Fruit fly (Drosophila melanogaster) whole organism, embryonic: ENCODE measurements around the gene Rrp5.

ENCODE experiments used
- Adf1 ChIP-seq: fragments of 200-800 bp; sonication (Bioruptor generic); IDR thresholded peaks from 2 replicates; pipeline ENCODE4 v1.3.6; 2022; ENCODE audit warnings: missing biosample characterization, missing genetic modification characterization
- Atf3 ChIP-seq: fragments of 200-800 bp; sonication (Bioruptor generic); optimal IDR thresholded peaks from 3 replicates; lab custom pipeline; 2016; ENCODE audit warnings: missing biosample characterization, missing genetic modification characterization
- Atf6 ChIP-seq: fragments of 200-800 bp; sonication (Bioruptor generic); IDR thresholded peaks from 2 replicates; pipeline ENCODE4 v1.3.6; 2022; ENCODE audit warnings: missing biosample characterization, missing genetic modification characterization
- CG10147 ChIP-seq: fragments of 200-800 bp; sonication (Bioruptor generic); optimal IDR thresholded peaks from 2 replicates; lab custom pipeline; 2019; ENCODE audit warnings: missing biosample characterization, mild to moderate bottlenecking, missing genetic modification characterization, moderate library complexity
- CG10431 ChIP-seq: fragments of 200-800 bp; sonication (Bioruptor generic); optimal IDR thresholded peaks from 3 replicates; lab custom pipeline; 2018; ENCODE audit warnings: missing biosample characterization, mild to moderate bottlenecking, missing genetic modification characterization
- CG10565 ChIP-seq: fragments of 200-800 bp; sonication (Bioruptor generic); optimal IDR thresholded peaks from 3 replicates; lab custom pipeline; 2016; ENCODE audit warnings: missing biosample characterization, mild to moderate bottlenecking, missing genetic modification characterization
- CG11456 ChIP-seq: fragments of 200-800 bp; sonication (Bioruptor generic); IDR thresholded peaks from 3 replicates; pipeline ENCODE4 v1.3.6; 2022; ENCODE audit warnings: missing biosample characterization, missing genetic modification characterization
- CG13123 ChIP-seq: fragments of 200-800 bp; sonication (Bioruptor generic); optimal IDR thresholded peaks from 2 replicates; lab custom pipeline; 2016; ENCODE audit warnings: missing biosample characterization, missing genetic modification characterization
- CG15601 ChIP-seq: fragments of 200-800 bp; sonication (Bioruptor generic); optimal IDR thresholded peaks from 3 replicates; lab custom pipeline; 2019; ENCODE audit warnings: missing biosample characterization, mild to moderate bottlenecking, missing genetic modification characterization, moderate library complexity
- CG16779 ChIP-seq: fragments of 200-800 bp; sonication (Bioruptor generic); IDR thresholded peaks from 2 replicates; pipeline ENCODE4 v1.3.6; 2022; ENCODE audit warnings: missing biosample characterization, missing genetic modification characterization
- CG17385 ChIP-seq: fragments of 200-800 bp; sonication (Bioruptor generic); optimal IDR thresholded peaks from 3 replicates; lab custom pipeline; 2018; ENCODE audit warnings: missing biosample characterization, mild to moderate bottlenecking, missing genetic modification characterization
- CG2120 ChIP-seq: fragments of 200-800 bp; sonication (Bioruptor generic); optimal IDR thresholded peaks from 3 replicates; lab custom pipeline; 2016; ENCODE audit warnings: missing biosample characterization, missing genetic modification characterization
- CG2199 ChIP-seq: fragments of 200-800 bp; sonication (Bioruptor generic); IDR thresholded peaks from 3 replicates; pipeline ENCODE4 v1.3.6; 2022; ENCODE audit warnings: missing biosample characterization, missing genetic modification characterization
- CG2202 ChIP-seq: fragments of 200-800 bp; sonication (Bioruptor generic); optimal IDR thresholded peaks from 2 replicates; lab custom pipeline; 2018; ENCODE audit warnings: missing biosample characterization, mild to moderate bottlenecking, missing genetic modification characterization
- CG2712 ChIP-seq: fragments of 200-800 bp; optimal IDR thresholded peaks from 3 replicates; lab custom pipeline; 2019; ENCODE audit warnings: missing biosample characterization, mild to moderate bottlenecking, missing genetic modification characterization, moderate library complexity
- CG32532 ChIP-seq: fragments of 200-800 bp; sonication (Bioruptor generic); IDR thresholded peaks from 2 replicates; pipeline ENCODE4 v1.3.6; 2022; ENCODE audit warnings: missing biosample characterization, missing genetic modification characterization
- CG34376 ChIP-seq: fragments of 200-800 bp; sonication (Bioruptor generic); optimal IDR thresholded peaks from 2 replicates; lab custom pipeline; 2018; ENCODE audit warnings: missing biosample characterization, mild to moderate bottlenecking, missing genetic modification characterization
- CG3847 ChIP-seq: fragments of 200-800 bp; sonication (Bioruptor generic); IDR thresholded peaks from 2 replicates; pipeline ENCODE4 v1.3.6; 2022; ENCODE audit warnings: missing biosample characterization, missing genetic modification characterization
- CG4820 ChIP-seq: fragments of 200-800 bp; sonication (Bioruptor generic); optimal IDR thresholded peaks from 3 replicates; lab custom pipeline; 2016; ENCODE audit warnings: missing biosample characterization, missing genetic modification characterization
- CG6791 ChIP-seq: fragments of 200-800 bp; sonication (Bioruptor generic); IDR thresholded peaks from 3 replicates; pipeline ENCODE4 v1.3.6; 2022; ENCODE audit warnings: missing biosample characterization, missing genetic modification characterization; ENCODE audit not compliant: partially characterized antibody
- CG6813 ChIP-seq: fragments of 200-800 bp; sonication (Bioruptor generic); optimal IDR thresholded peaks from 2 replicates; lab custom pipeline; 2017; ENCODE audit warnings: missing biosample characterization, missing genetic modification characterization, mild to moderate bottlenecking, moderate library complexity, missing genetic modification reagents
- CG7357 ChIP-seq: fragments of 200-800 bp; sonication (Bioruptor generic); IDR thresholded peaks from 3 replicates; pipeline ENCODE4 v1.3.6; 2022; ENCODE audit warnings: missing biosample characterization, missing genetic modification characterization
- CG9876 ChIP-seq: fragments of 200-800 bp; sonication (Bioruptor generic); optimal IDR thresholded peaks from 2 replicates; lab custom pipeline; 2016; ENCODE audit warnings: missing biosample characterization, missing genetic modification characterization
- Chrac-16 ChIP-seq: fragments of 200-800 bp; sonication (Bioruptor generic); optimal IDR thresholded peaks from 3 replicates; lab custom pipeline; 2016; ENCODE audit warnings: missing biosample characterization, missing genetic modification characterization
- Dbx ChIP-seq: fragments of 200-800 bp; sonication (Bioruptor generic); IDR thresholded peaks from 3 replicates; pipeline ENCODE4 v1.3.6; 2022; ENCODE audit warnings: missing biosample characterization, missing genetic modification characterization
- Doc3 ChIP-seq: fragments of 200-800 bp; sonication (Bioruptor generic); IDR thresholded peaks from 3 replicates; pipeline ENCODE4 v1.3.6; 2022; ENCODE audit warnings: missing biosample characterization, missing genetic modification characterization; ENCODE audit not compliant: partially characterized antibody
- Drgx ChIP-seq: fragments of 200-800 bp; sonication (Bioruptor generic); IDR thresholded peaks from 2 replicates; pipeline ENCODE4 v1.3.6; 2022; ENCODE audit warnings: missing biosample characterization, missing genetic modification characterization
- GATAe ChIP-seq: fragments of 200-800 bp; sonication (Bioruptor generic); conservative IDR thresholded peaks from 2 replicates; pipeline ENCODE4 v1.3.6; 2022; ENCODE audit warnings: missing biosample characterization, missing genetic modification characterization
- H2.0 ChIP-seq: fragments of 200-800 bp; sonication (Bioruptor generic); IDR thresholded peaks from 2 replicates; pipeline ENCODE4 v1.3.6; 2022; ENCODE audit warnings: missing biosample characterization, missing genetic modification characterization
- Lhr ChIP-seq: fragments of 200-800 bp; sonication (Bioruptor generic); optimal IDR thresholded peaks from 3 replicates; lab custom pipeline; 2017; ENCODE audit warnings: mild to moderate bottlenecking, missing biosample characterization, missing genetic modification reagents, missing genetic modification characterization
- NC2α ChIP-seq: fragments of 200-800 bp; sonication (Bioruptor generic); optimal IDR thresholded peaks from 2 replicates; lab custom pipeline; 2016; ENCODE audit warnings: missing biosample characterization, missing genetic modification characterization
- Nf-YB ChIP-seq: fragments of 200-800 bp; sonication (Bioruptor generic); optimal IDR thresholded peaks from 3 replicates; lab custom pipeline; 2019; ENCODE audit warnings: missing biosample characterization, mild to moderate bottlenecking, missing genetic modification characterization, moderate library complexity
- NfI ChIP-seq: fragments of 200-800 bp; sonication (Bioruptor generic); optimal IDR thresholded peaks from 3 replicates; lab custom pipeline; 2018; ENCODE audit warnings: missing biosample characterization, mild to moderate bottlenecking, missing genetic modification characterization, moderate library complexity
- Sin3A ChIP-seq: fragments of >200 bp; optimal IDR thresholded peaks from 2 replicates; lab custom pipeline; 2018
- Sry-δ ChIP-seq: fragments of 200-800 bp; sonication (Bioruptor generic); optimal IDR thresholded peaks from 2 replicates; lab custom pipeline; 2016; ENCODE audit warnings: missing biosample characterization, missing genetic modification characterization
- dati ChIP-seq: fragments of 200-800 bp; sonication (Bioruptor generic); IDR thresholded peaks from 2 replicates; pipeline ENCODE4 v1.3.6; 2022; ENCODE audit warnings: missing biosample characterization, missing genetic modification characterization
- dmrt99B ChIP-seq: fragments of 200-800 bp; sonication (Bioruptor generic); optimal IDR thresholded peaks from 2 replicates; lab custom pipeline; 2018; ENCODE audit warnings: missing biosample characterization, mild to moderate bottlenecking, missing genetic modification characterization, moderate library complexity
- en ChIP-seq: fragments of 200-800 bp; sonication (Bioruptor generic); optimal IDR thresholded peaks from 2 replicates; lab custom pipeline; 2016; ENCODE audit warnings: missing biosample characterization, missing genetic modification characterization
- fd102C ChIP-seq: fragments of 200-800 bp; sonication (Bioruptor generic); optimal IDR thresholded peaks from 2 replicates; lab custom pipeline; 2018; ENCODE audit warnings: missing biosample characterization, mild to moderate bottlenecking, missing genetic modification characterization, moderate library complexity
- gcm ChIP-seq: fragments of 200-800 bp; sonication (Bioruptor generic); optimal IDR thresholded peaks from 2 replicates; lab custom pipeline; 2019; ENCODE audit warnings: missing biosample characterization, mild to moderate bottlenecking, missing genetic modification characterization, moderate library complexity
- kay ChIP-seq: fragments of 200-800 bp; sonication (Bioruptor generic); optimal IDR thresholded peaks from 2 replicates; lab custom pipeline; 2016; ENCODE audit warnings: missing biosample characterization, missing genetic modification characterization
- klu ChIP-seq: fragments of 200-800 bp; sonication (Bioruptor generic); IDR thresholded peaks from 2 replicates; pipeline ENCODE4 v1.3.6; 2022; ENCODE audit warnings: missing biosample characterization, missing genetic modification characterization
- lab ChIP-seq: fragments of 200-800 bp; sonication (Bioruptor generic); optimal IDR thresholded peaks from 3 replicates; lab custom pipeline; 2017; ENCODE audit warnings: missing biosample characterization, missing genetic modification characterization, mild to moderate bottlenecking, moderate library complexity, missing genetic modification reagents
- sens ChIP-seq: fragments of 200-800 bp; sonication (Bioruptor generic); peaks from one replicate; lab custom pipeline; 2016; ENCODE audit warnings: missing biosample characterization, missing genetic modification characterization
- shn ChIP-seq: fragments of 200-800 bp; sonication (Bioruptor generic); optimal IDR thresholded peaks from 3 replicates; lab custom pipeline; 2016; ENCODE audit warnings: missing biosample characterization, missing genetic modification characterization
- sim ChIP-seq: fragments of 200-800 bp; sonication (Bioruptor generic); IDR thresholded peaks from 2 replicates; pipeline ENCODE4 v1.3.6; 2022; ENCODE audit warnings: missing biosample characterization, missing genetic modification characterization
- sna ChIP-seq: fragments of 200-800 bp; sonication (Bioruptor generic); IDR thresholded peaks from 2 replicates; pipeline ENCODE4 v1.3.6; 2022; ENCODE audit warnings: missing biosample characterization, missing genetic modification characterization; ENCODE audit not compliant: partially characterized antibody
- tap ChIP-seq: fragments of 200-800 bp; optimal IDR thresholded peaks from 3 replicates; lab custom pipeline; 2019; ENCODE audit warnings: missing biosample characterization, mild to moderate bottlenecking, missing genetic modification characterization, moderate library complexity
- tna ChIP-seq: fragments of 200-800 bp; sonication (Bioruptor generic); IDR thresholded peaks from 2 replicates; pipeline ENCODE4 v1.3.6; 2022; ENCODE audit warnings: missing biosample characterization, missing genetic modification characterization; ENCODE audit not compliant: partially characterized antibody
- trem ChIP-seq: fragments of 200-800 bp; optimal IDR thresholded peaks from 3 replicates; lab custom pipeline; 2019; ENCODE audit warnings: missing biosample characterization, mild to moderate bottlenecking, missing genetic modification characterization, moderate library complexity
- usp ChIP-seq: fragments of >200 bp; optimal IDR thresholded peaks from 2 replicates; lab custom pipeline; 2017; ENCODE audit warnings: missing biosample characterization, missing genetic modification characterization
- yki ChIP-seq: fragments of >200 bp; optimal IDR thresholded peaks from 3 replicates; lab custom pipeline; 2018
- zfh1 ChIP-seq: fragments of 200-800 bp; sonication (Bioruptor generic); IDR thresholded peaks from 3 replicates; pipeline ENCODE4 v1.3.6; 2022; ENCODE audit warnings: missing biosample characterization, missing genetic modification characterization

Rrp5 gene

dm6 chr3R:24320342-24320711 is 12.8 kb downstream of the Rrp5 start (continued):
- TF ChIP-seq CG10431 (GFP tag; lab: Kevin White, UChicago) (no peak), yki (lab: Kevin White, UChicago) (no peak), CG2202 (tag; lab: Kevin White, UChicago) (no peak), CG32532 (GFP tag; lab: Robert Waterston, UW) (no peak), dati (GFP tag; lab: Robert Waterston, UW) (no peak), Lhr (no peak), CG9876 (no peak), klu (GFP tag; lab: Robert Waterston, UW) (no peak), CG15601 (no peak), zfh1 (no peak), Dbx (GFP tag; lab: Robert Waterston, UW) (no peak), CG3847 (GFP tag; lab: Robert Waterston, UW) (no peak), fd102C (no peak), CG2712 (no peak), CG4820 (no peak), dmrt99B (tag; lab: Kevin White, UChicago) (no peak), CG17385 (GFP tag; lab: Kevin White, UChicago) (no peak), usp (no peak), tna (GFP tag; lab: Robert Waterston, UW) (peak; percentile 75), Atf6 (GFP tag; lab: Robert Waterston, UW) (no peak), CG6813 (no peak), gcm (GFP tag; lab: Kevin White, UChicago) (no peak), CG11456 (GFP tag; lab: Robert Waterston, UW) (no peak), CG2120 (GFP tag; lab: Kevin White, UChicago) (no peak), NfI (GFP tag; lab: Kevin White, UChicago) (no peak), CG16779 (no peak), Nf-YB (no peak), shn (GFP tag; lab: Kevin White, UChicago) (no peak), Sry-δ (GFP tag; lab: Kevin White, UChicago) (peak; percentile 71), Adf1 (GFP tag; lab: Robert Waterston, UW) (0 out of 2 replicates have a peak, but pooled peaks have one; percentile 13), tap (tag; lab: Kevin White, UChicago) (no peak), Sin3A (no peak), Doc3 (GFP tag; lab: Robert Waterston, UW) (peak; percentile 38; the same call in 1 of the 3 replicates), CG10147 (GFP tag; lab: Kevin White, UChicago) (no peak), sim (GFP tag; lab: Robert Waterston, UW) (no peak), CG2199 (GFP tag; lab: Robert Waterston, UW) (no peak), Atf3 (GFP tag; lab: Kevin White, UChicago) (no peak), lab (GFP tag; lab: Kevin White, UChicago) (no peak), sna (peak; percentile 23; the same call in 1 of the 2 replicates), CG13123 (no peak), en (GFP tag; lab: Kevin White, UChicago) (no peak), Drgx (GFP tag; lab: Robert Waterston, UW) (no peak), NC2α (GFP tag; lab: Kevin White, UChicago) (no peak), kay (GFP tag; lab: Kevin White, UChicago) (no peak), CG34376 (peak; percentile 10), CG7357 (no peak), Chrac-16 (no peak), CG6791 (GFP tag; lab: Robert Waterston, UW) (peak; percentile 81), CG10565 (GFP tag; lab: Kevin White, UChicago) (no peak), sens (GFP tag; lab: Kevin White, UChicago) (peak; percentile 90), H2.0 (GFP tag; lab: Robert Waterston, UW) (no peak), GATAe (no peak), trem (tag; lab: Kevin White, UChicago) (peak; percentile 14)
